Worm (Caenorhabditis elegans) whole organism, midembryonic: ENCODE results near the gene sri-40.
"Not testable (repeated sequence)": the region's sequence is repeated elsewhere in the genome, so short reads cannot be mapped to it uniquely, and the experiment has no call there.

Experiments
- T22C8.4 ChIP-seq: fragments of 200-800 bp; sonication (Bioruptor generic); IDR thresholded peaks from 2 replicates; pipeline ENCODE4 v1.3.6; 2022; ENCODE audit warnings: missing genetic modification characterization, missing compliant biosample characterization
- cog-1 ChIP-seq: sonication (generic microtip); optimal IDR thresholded peaks from 2 replicates; lab custom pipeline; 2016; ENCODE audit warnings: missing genetic modification characterization, missing compliant biosample characterization
- flt-1 ChIP-seq: fragments of 200-800 bp; sonication (Bioruptor generic); IDR thresholded peaks from 2 replicates; pipeline ENCODE4 v1.3.6; 2022; ENCODE audit warnings: missing genetic modification characterization, missing compliant biosample characterization
- klf-2 ChIP-seq: fragments of 200-800 bp; sonication (Bioruptor generic); conservative IDR thresholded peaks from 2 replicates; pipeline ENCODE4 v1.3.6; 2022; ENCODE audit warnings: missing genetic modification reagents, missing genetic modification characterization, missing compliant biosample characterization
- med-1 ChIP-seq: sonication (generic microtip); optimal IDR thresholded peaks from 2 replicates; lab custom pipeline; 2017; ENCODE audit warnings: missing genetic modification characterization, mild to moderate bottlenecking, missing compliant biosample characterization, antibody characterized with exemption, missing genetic modification reagents; ENCODE audit not compliant: insufficient read depth
- ref-1 ChIP-seq: fragments of 200-800 bp; sonication (Bioruptor generic); conservative IDR thresholded peaks from 2 replicates; pipeline ENCODE4 v1.3.6; 2022; ENCODE audit warnings: missing genetic modification reagents, missing genetic modification characterization, missing compliant biosample characterization
- tab-1 ChIP-seq: fragments of 200-800 bp; sonication (Bioruptor generic); IDR thresholded peaks from 2 replicates; pipeline ENCODE4 v1.3.6; 2022; ENCODE audit warnings: missing genetic modification characterization, missing compliant biosample characterization
- ztf-23 ChIP-seq: fragments of 200-800 bp; sonication (Bioruptor generic); IDR thresholded peaks from 2 replicates; pipeline ENCODE4 v1.3.6; 2022; ENCODE audit warnings: missing genetic modification reagents, missing genetic modification characterization, missing compliant biosample characterization
- ztf-29 ChIP-seq: fragments of 200-800 bp; sonication (Bioruptor generic); IDR thresholded peaks from 2 replicates; pipeline ENCODE4 v1.3.6; 2022; ENCODE audit warnings: missing genetic modification reagents, missing genetic modification characterization, missing compliant biosample characterization

sri-40 gene

DNA sequence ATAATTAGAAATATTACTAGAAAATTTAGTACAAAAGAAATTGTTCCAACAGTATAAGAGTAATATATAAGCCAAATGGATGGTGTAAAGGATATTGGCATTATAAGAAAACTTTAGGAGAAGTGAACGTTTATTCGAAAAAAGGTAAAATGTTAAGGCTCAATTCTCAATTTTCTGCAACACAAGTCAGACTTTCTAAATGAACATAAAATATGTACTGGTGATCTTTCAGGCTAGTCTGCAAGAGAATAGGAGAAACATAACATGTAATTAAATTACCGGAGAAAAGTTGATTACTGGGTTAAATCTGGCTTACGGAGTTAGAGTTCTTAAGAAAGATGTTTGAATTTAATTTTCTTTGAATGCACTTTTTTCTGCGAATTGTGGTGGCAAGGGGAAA lies 21.0 kb upstream of the sri-40 start, which contains the start of gene sri-33:
TSS of gene sri-33 (minus strand) at position 101 of the 400 bp plus-strand sequence.
- TF ChIP-seq cog-1 (tag; lab: Kevin White, UChicago): no peak
- TF ChIP-seq flt-1 (GFP tag; lab: Robert Waterston, UW): no peak
- TF ChIP-seq T22C8.4 (GFP tag; lab: Robert Waterston, UW): no peak

DNA sequence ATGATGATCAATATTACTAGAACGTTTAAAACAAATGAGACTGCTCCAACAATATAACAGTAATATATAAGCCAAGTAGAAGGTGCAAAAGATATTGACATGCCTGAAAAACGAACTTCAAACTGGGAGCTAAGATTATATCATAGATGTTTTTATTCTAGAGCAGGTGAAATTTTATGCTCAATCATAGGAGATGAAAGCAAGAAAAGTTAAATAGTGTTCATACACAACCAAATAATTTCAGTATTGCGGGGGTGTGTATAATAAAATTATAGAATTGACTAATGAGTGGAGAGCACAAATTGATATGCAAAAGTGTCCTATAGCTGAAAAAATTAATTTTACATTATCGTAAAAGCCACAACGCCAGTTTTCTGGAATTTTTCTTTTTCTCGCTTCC lies 18.8 kb upstream of the sri-40 start, which contains the start of gene sri-34:
TSS of gene sri-34 (minus strand) at position 101 of the 400 bp plus-strand sequence.
- TF ChIP-seq T22C8.4 (GFP tag; lab: Robert Waterston, UW) (no peak), tab-1 (GFP tag; lab: Robert Waterston, UW) (no peak), ref-1 (GFP tag; lab: Robert Waterston, UW) (no peak), flt-1 (GFP tag; lab: Robert Waterston, UW) (no peak), klf-2 (no peak), ztf-23 (GFP tag; lab: Robert Waterston, UW) (no peak), cog-1 (tag; lab: Kevin White, UChicago) (no peak), ztf-29 (GFP tag; lab: Robert Waterston, UW) (no peak), med-1 (GFP tag; lab: Kevin White, UChicago) (no peak)

DNA sequence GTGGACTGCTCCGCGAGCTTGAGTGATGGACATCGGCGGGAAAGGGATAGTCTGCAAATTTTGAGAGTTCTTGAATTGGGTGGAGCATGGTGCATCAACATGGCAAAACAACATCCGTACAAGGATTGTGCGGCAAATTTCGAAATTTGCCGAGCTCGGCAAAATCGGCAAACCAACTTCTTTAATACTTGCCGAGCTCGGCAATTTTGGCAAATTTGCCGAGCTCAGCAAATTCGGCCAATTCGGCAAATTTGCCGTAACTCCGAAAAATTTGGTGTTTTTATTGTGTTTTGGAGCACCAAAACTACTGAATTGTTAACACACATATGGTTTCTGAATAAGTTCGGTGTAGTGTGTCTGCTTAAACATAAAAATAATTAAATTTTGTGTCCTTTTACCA lies 7.7 kb upstream of the sri-40 start, which contains the start of gene fbxc-55:
TSS of gene fbxc-55 (minus strand) at position 101 of the 400 bp plus-strand sequence.
- TF ChIP-seq tab-1 (GFP tag; lab: Robert Waterston, UW) (no peak), T22C8.4 (GFP tag; lab: Robert Waterston, UW) (no peak), med-1 (GFP tag; lab: Kevin White, UChicago) (no peak), flt-1 (GFP tag; lab: Robert Waterston, UW) (no peak), cog-1 (tag; lab: Kevin White, UChicago) (no peak), ztf-23 (GFP tag; lab: Robert Waterston, UW) (no peak), ztf-29 (GFP tag; lab: Robert Waterston, UW) (no peak), klf-2 (no peak), ref-1 (GFP tag; lab: Robert Waterston, UW) (no peak)

DNA sequence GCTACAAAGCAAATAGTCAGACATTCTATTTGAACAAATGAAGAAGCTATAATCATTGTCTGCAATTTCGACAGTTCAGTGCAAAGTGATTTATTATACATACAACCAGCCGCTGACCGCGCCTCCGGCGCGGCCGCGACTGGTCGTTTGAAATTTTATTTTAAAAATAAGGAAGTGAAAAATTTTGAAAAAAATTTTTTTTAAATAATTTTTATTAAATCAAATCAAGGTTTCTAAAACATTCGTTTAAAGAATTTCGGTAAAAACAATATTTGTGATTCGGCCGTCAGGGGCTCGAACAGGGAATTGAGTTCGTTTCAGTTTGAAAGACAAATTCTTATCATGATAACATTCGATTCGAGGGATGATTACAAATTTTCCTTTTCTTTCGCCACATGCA lies 5.6 kb upstream of the sri-40 start, which contains the start of gene Y27F2A.10:
TSS of gene Y27F2A.10 (minus strand) at position 101 of the 400 bp plus-strand sequence.
- TF ChIP-seq klf-2 (no peak), flt-1 (GFP tag; lab: Robert Waterston, UW) (no peak), cog-1 (tag; lab: Kevin White, UChicago) (no peak), ref-1 (GFP tag; lab: Robert Waterston, UW) (no peak), med-1 (GFP tag; lab: Kevin White, UChicago) (no peak), ztf-23 (GFP tag; lab: Robert Waterston, UW) (no peak), tab-1 (GFP tag; lab: Robert Waterston, UW) (no peak), ztf-29 (GFP tag; lab: Robert Waterston, UW) (no peak), T22C8.4 (GFP tag; lab: Robert Waterston, UW) (no peak)

DNA sequence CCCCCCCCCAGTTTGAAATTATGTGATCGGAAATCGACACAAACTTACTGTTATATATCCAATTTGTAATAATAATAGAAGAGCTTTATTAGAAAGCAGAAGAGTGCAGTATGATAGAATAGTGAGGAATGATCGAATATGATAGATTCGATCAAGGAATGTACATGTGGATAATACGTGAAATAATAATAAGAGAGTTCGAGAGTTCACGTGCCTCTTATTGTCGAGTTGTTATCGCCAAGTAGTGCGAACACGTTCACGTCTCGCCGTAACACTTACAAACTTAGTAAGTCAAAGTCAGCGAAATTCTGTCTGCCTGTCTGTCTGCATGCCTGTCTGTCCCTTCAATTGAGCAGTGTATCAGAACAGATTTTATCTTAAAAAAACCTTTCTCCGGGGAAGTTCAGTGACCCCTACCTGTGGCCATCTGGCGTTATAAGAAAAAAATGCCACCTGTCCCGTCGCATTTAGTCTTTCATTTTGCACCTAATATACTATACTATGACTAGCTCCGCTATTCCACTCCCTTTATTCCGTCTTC lies 5.6 kb downstream of the sri-40 start, which contains the start of the genes Y27F2A.6 and Y27F2A.8:
TSS of gene Y27F2A.6 (minus strand) at position 101 of the 541 bp plus-strand sequence.
TSS of gene Y27F2A.8 (plus strand) at position 491 of the 541 bp plus-strand sequence.
- not testable (repeated sequence) for TF ChIP-seq ztf-23, flt-1, ref-1 (GFP tag; lab: Robert Waterston, UW)

DNA sequence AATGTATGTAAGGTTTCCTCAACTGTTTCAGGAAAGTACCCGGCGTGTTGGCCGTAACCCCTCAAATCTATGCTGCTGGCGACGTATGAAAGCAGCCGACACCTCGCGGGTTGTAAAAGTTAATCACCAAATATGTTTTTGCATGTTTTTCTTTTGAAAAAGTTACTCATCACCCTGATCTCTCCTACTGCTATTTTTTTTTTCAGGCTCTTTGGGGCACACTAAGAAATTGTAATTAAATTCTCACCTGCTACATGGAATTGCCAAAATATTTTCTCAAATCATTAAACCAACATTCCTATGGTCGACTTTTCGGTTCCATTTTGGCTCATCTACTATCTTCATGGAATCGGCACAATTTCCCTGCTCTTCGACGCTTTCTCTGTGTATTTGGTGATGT lies 7.1 kb downstream of the sri-40 start, which contains the start of gene sri-78:
TSS of gene sri-78 (plus strand) at position 301 of the 400 bp plus-strand sequence.
- TF ChIP-seq flt-1 (GFP tag; lab: Robert Waterston, UW); med-1 (GFP tag; lab: Kevin White, UChicago); ref-1 (GFP tag; lab: Robert Waterston, UW): not testable (repeated sequence)

DNA sequence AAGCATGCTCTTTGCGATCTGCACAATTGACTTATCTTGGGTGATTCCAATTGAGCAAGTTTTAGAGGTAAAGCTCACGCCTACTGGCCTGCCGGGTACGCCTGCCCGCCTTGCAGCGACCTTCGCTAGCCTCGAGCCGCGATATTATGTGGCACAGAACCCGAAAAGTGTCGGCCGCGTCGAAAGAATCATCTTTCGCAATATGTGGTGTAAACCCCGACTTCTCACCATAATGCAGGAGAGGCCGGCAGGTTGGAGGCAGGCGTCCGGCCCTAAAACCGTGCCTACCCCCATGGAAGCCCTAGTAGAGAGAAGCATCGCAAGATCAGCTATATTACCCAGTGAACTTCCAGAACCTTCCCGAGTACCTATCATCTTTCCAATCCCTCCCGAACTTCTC lies 8.1 kb downstream of the sri-40 start:
- TF ChIP-seq med-1 (GFP tag; lab: Kevin White, UChicago) (no peak), ztf-29 (GFP tag; lab: Robert Waterston, UW) (no peak), cog-1 (tag; lab: Kevin White, UChicago) (no peak), tab-1 (GFP tag; lab: Robert Waterston, UW) (no peak), ref-1 (GFP tag; lab: Robert Waterston, UW) (no peak), flt-1 (GFP tag; lab: Robert Waterston, UW) (no peak), klf-2 (no peak), T22C8.4 (GFP tag; lab: Robert Waterston, UW) (no peak), ztf-23 (GFP tag; lab: Robert Waterston, UW) (no peak)

DNA sequence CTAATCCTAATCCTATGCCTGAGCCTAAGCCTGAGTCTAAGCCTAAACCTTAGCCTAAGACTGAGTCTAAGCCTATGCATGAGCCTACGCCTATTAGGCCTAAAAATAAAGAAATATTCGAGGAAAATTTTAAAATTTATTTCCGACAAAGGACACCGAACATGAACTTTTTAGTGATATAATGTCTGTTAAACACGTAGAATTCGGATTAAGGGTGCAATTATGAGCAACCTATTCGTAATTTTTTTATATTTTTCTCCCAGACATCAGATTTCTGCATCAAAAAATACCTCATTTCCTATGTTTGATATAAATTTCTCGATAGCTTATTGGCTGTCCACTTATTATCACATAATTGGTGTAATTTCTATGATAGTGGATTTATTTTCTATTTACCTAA lies 11.3 kb downstream of the sri-40 start, which contains the start of gene Y27F2A.11:
TSS of gene Y27F2A.11 (plus strand) at position 301 of the 400 bp plus-strand sequence.
- TF ChIP-seq ztf-29 (GFP tag; lab: Robert Waterston, UW); flt-1 (GFP tag; lab: Robert Waterston, UW); cog-1 (tag; lab: Kevin White, UChicago): not testable (repeated sequence)

DNA sequence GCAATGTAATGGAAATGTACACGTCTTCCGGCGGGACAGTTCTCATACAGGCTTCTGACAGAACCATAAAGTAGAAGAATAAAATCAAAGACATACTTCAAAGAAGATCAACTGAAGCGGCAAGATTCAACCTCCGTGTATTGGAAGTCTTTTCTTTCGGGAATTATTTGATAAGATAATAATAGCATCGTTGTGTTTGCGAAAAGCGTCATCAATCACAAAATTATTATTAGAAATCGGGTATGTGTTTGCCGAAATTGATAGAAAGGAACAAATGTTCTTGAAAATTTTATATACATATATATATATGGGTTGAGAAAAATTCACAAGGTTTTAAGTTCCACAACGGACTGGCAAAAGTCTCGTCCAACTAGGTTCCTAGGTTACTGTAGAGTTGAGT lies 13.8 kb downstream of the sri-40 start, which contains the start of gene Y27F2A.9:
TSS of gene Y27F2A.9 (minus strand) at position 101 of the 400 bp plus-strand sequence.
- not testable (repeated sequence) for TF ChIP-seq ztf-23 (GFP tag; lab: Robert Waterston, UW); klf-2; ztf-29 (GFP tag; lab: Robert Waterston, UW)

DNA sequence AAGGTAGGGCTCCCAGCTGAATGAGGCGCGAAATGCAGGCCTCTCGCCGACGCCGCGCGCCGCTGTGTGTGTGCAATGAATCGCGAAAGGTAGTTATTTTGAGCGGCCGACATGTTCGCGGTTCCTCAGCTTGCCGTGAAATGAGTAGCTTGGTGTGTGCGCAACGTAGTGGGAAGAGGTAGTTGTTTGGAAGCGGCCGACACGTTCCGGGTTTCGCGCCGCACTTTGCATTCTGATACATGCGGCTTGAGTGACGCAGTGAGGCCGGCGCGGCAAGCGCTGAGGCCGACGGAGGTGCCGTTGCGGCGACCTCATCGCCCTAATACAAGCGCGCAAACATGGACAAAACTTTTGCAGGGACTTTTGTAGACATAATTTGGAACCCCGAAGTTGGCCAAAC lies 18.0 kb downstream of the sri-40 start:
- TF ChIP-seq cog-1 (tag; lab: Kevin White, UChicago): no peak
- no peak for TF ChIP-seq ztf-29 (GFP tag; lab: Robert Waterston, UW)
- no peak for TF ChIP-seq flt-1 (GFP tag; lab: Robert Waterston, UW)
- no peak for TF ChIP-seq klf-2
- TF ChIP-seq T22C8.4 (GFP tag; lab: Robert Waterston, UW): no peak
- TF ChIP-seq ref-1 (GFP tag; lab: Robert Waterston, UW): no peak
- no peak for TF ChIP-seq med-1 (GFP tag; lab: Kevin White, UChicago)
- no peak for TF ChIP-seq tab-1 (GFP tag; lab: Robert Waterston, UW)
- no peak for TF ChIP-seq ztf-23 (GFP tag; lab: Robert Waterston, UW)
